Fruit fly (Drosophila melanogaster): ENCODE data around the gene Fit1.

dm6 chr3L:4130743-4131142 lies 27.4 kb downstream of the Fit1 start:
- TF ChIP-seq Clk (GFP tag; optimal IDR thresholded peaks at IDR 0.05) (no peak), CG5204 (GFP tag; optimal IDR thresholded peaks at IDR 0.05) (no peak), tj (GFP tag; optimal IDR thresholded peaks at IDR 0.05) (no peak), toe (GFP tag; optimal IDR thresholded peaks at IDR 0.05) (no peak), CG1620 (GFP tag; optimal IDR thresholded peaks at IDR 0.05) (no peak), CG33017 (tag; optimal IDR thresholded peaks at IDR 0.05) (no peak), Crg-1 (GFP tag; optimal IDR thresholded peaks at IDR 0.05) (no peak), CG11617 (GFP tag; optimal IDR thresholded peaks at IDR 0.05) (no peak), CG12768 (GFP tag; optimal IDR thresholded peaks at IDR 0.05) (no peak), CG14711 (tag; optimal IDR thresholded peaks at IDR 0.05) (no peak), Hr96 (GFP tag; optimal IDR thresholded peaks at IDR 0.05) (no peak), kay (GFP tag; ENCODE audit: borderline replicate concordance) (no peak)
